Worm (Caenorhabditis elegans) whole organism, young adult: ENCODE results near the gene unc-76.

ENCODE experiments used
- B0019.2 ChIP-seq: fragments of 200-800 bp; sonication (Bioruptor generic); conservative IDR thresholded peaks from 2 replicates; pipeline ENCODE4 v1.3.6; 2022; ENCODE audit warnings: missing genetic modification reagents, missing genetic modification characterization, missing compliant biosample characterization
- F49E8.2 ChIP-seq: sonication (generic microtip); optimal IDR thresholded peaks from 3 replicates; lab custom pipeline; 2017; ENCODE audit warnings: missing genetic modification characterization, mild to moderate bottlenecking, missing compliant biosample characterization, antibody characterized with exemption, moderate library complexity; ENCODE audit not compliant: insufficient read depth
- F57C9.4 ChIP-seq: sonication (generic microtip); optimal IDR thresholded peaks from 2 replicates; lab custom pipeline; 2017; ENCODE audit warnings: mild to moderate bottlenecking, missing genetic modification characterization, missing compliant biosample characterization
- Y53F4B.3 ChIP-seq: fragments of 200-800 bp; sonication (Bioruptor generic); IDR thresholded peaks from 2 replicates; pipeline ENCODE4 v1.3.6; 2022; ENCODE audit warnings: missing genetic modification reagents, missing genetic modification characterization, missing compliant biosample characterization
- ZK185.1 ChIP-seq: sonication (generic microtip); optimal IDR thresholded peaks from 2 replicates; lab custom pipeline; 2016; ENCODE audit warnings: mild to moderate bottlenecking, missing genetic modification characterization, missing compliant biosample characterization; ENCODE audit not compliant: poor library complexity, severe bottlenecking
- ceh-100 ChIP-seq: fragments of 200-800 bp; sonication (Bioruptor generic); IDR thresholded peaks from 2 replicates; pipeline ENCODE4 v1.3.6; 2022; ENCODE audit warnings: missing genetic modification reagents, missing genetic modification characterization, missing compliant biosample characterization
- lin-54 ChIP-seq: fragments of 200-800 bp; sonication (Bioruptor generic); optimal IDR thresholded peaks from 2 replicates; lab custom pipeline; 2018; ENCODE audit warnings: mild to moderate bottlenecking, missing genetic modification characterization, missing compliant biosample characterization
- madf-6 ChIP-seq: fragments of 200-800 bp; sonication (Bioruptor generic); IDR thresholded peaks from 2 replicates; pipeline ENCODE4 v1.3.6; 2022; ENCODE audit warnings: missing genetic modification reagents, missing genetic modification characterization, missing compliant biosample characterization
- snpc-1.1 ChIP-seq: sonication (generic microtip); optimal IDR thresholded peaks from 2 replicates; lab custom pipeline; 2017; ENCODE audit warnings: missing genetic modification characterization, mild to moderate bottlenecking, missing compliant biosample characterization, antibody characterized with exemption, moderate library complexity, missing genotype, missing genetic modification reagents; ENCODE audit not compliant: insufficient read depth
- unc-62 ChIP-seq: fragments of 150-350 bp; optimal IDR thresholded peaks from 2 replicates; lab custom pipeline; 2014; ENCODE audit warnings: missing biosample characterization, missing genetic modification reagents, missing genetic modification characterization
- ztf-28 ChIP-seq: fragments of 200-800 bp; sonication (Bioruptor generic); IDR thresholded peaks from 2 replicates; pipeline ENCODE4 v1.3.6; 2022; ENCODE audit warnings: missing genetic modification reagents, missing genetic modification characterization, missing compliant biosample characterization
- ztf-3 ChIP-seq: fragments of 200-800 bp; sonication (Bioruptor generic); optimal IDR thresholded peaks from 2 replicates; lab custom pipeline; 2018; ENCODE audit warnings: mild to moderate bottlenecking, missing genetic modification characterization, missing compliant biosample characterization
- ztf-6 ChIP-seq: fragments of 200-800 bp; sonication (Bioruptor generic); IDR thresholded peaks from 2 replicates; pipeline ENCODE4 v1.3.6; 2022; ENCODE audit warnings: missing genetic modification reagents, missing genetic modification characterization, missing compliant biosample characterization

DNA sequence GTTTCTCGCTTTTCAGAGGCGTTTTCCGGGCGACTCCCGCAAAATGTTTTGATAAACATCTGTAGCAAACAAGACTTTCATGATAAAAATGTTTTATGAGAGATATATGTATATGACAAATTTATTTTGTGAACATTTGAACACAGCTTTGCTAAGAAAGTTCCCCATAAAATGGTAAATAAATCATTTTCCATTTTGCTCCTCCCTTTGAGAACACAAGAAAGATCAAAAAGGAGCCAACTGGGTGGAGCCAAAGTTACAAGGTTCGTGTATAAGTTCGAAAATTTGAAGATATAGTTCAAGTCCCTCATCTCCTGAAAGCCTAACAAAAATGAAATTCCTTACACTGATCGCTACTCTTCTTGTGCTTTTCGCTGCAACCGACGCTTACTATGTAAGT, 18.9 kb downstream of the unc-76 start, which contains the start of gene C01G10.17:
- TF ChIP-seq ztf-3 (no peak), lin-54 (GFP tag; lab: Kevin White, UChicago) (no peak), ztf-28 (GFP tag; lab: Robert Waterston, UW) (no peak), unc-62 (GFP tag; lab: Kevin White, UChicago) (no peak), Y53F4B.3 (GFP tag; lab: Robert Waterston, UW) (no peak), ztf-6 (GFP tag; lab: Robert Waterston, UW) (no peak), B0019.2 (GFP tag; lab: Robert Waterston, UW) (no peak), F57C9.4 (tag; lab: Kevin White, UChicago) (no peak), madf-6 (GFP tag; lab: Robert Waterston, UW) (no peak), ceh-100 (GFP tag; lab: Robert Waterston, UW) (no peak), ZK185.1 (no peak), F49E8.2 (tag; lab: Kevin White, UChicago) (no peak), snpc-1.1 (tag; lab: Kevin White, UChicago) (no peak)
